Fruit fly (Drosophila melanogaster) whole organism, embryonic: ENCODE data around the gene pigs.

ENCODE experiments used
- B-H1 ChIP-seq: fragments of 200-800 bp; sonication (Bioruptor generic); IDR thresholded peaks from 3 replicates; pipeline ENCODE4 v1.3.6; 2022; ENCODE audit warnings: missing biosample characterization, missing genetic modification characterization
- Blimp-1 ChIP-seq: fragments of 200-800 bp; sonication (Bioruptor generic); optimal IDR thresholded peaks from 3 replicates; lab custom pipeline; 2018; ENCODE audit warnings: missing biosample characterization, missing genetic modification characterization, mild to moderate bottlenecking, moderate library complexity, missing genetic modification reagents
- CG10321 ChIP-seq: fragments of 200-800 bp; sonication (Bioruptor generic); IDR thresholded peaks from 2 replicates; pipeline ENCODE4 v1.3.6; 2022; ENCODE audit warnings: missing biosample characterization, missing genetic modification characterization
- CG10565 ChIP-seq: fragments of 200-800 bp; sonication (Bioruptor generic); optimal IDR thresholded peaks from 3 replicates; lab custom pipeline; 2016; ENCODE audit warnings: missing biosample characterization, mild to moderate bottlenecking, missing genetic modification characterization
- CG10959 ChIP-seq: fragments of 200-800 bp; sonication (Bioruptor generic); IDR thresholded peaks from 2 replicates; pipeline ENCODE4 v1.3.6; 2022; ENCODE audit warnings: missing biosample characterization, missing genetic modification characterization
- CG11560 ChIP-seq: fragments of 200-800 bp; sonication (Bioruptor generic); IDR thresholded peaks from 3 replicates; pipeline ENCODE4 v1.3.6; 2022; ENCODE audit warnings: missing biosample characterization, missing genetic modification characterization
- CG12071 ChIP-seq: fragments of 200-800 bp; sonication (Bioruptor generic); optimal IDR thresholded peaks from 3 replicates; lab custom pipeline; 2018; ENCODE audit warnings: missing biosample characterization, mild to moderate bottlenecking, missing genetic modification characterization
- CG1602 ChIP-seq: fragments of 200-800 bp; sonication (Bioruptor generic); optimal IDR thresholded peaks from 3 replicates; lab custom pipeline; 2016; ENCODE audit warnings: missing biosample characterization, missing genetic modification characterization
- CG18619 ChIP-seq: fragments of 200-800 bp; sonication (Bioruptor generic); optimal IDR thresholded peaks from 3 replicates; lab custom pipeline; 2017; ENCODE audit warnings: missing biosample characterization, mild to moderate bottlenecking, missing genetic modification characterization
- CG34224 ChIP-seq: fragments of 200-800 bp; sonication (Bioruptor generic); IDR thresholded peaks from 3 replicates; pipeline ENCODE4 v1.3.6; 2022; ENCODE audit warnings: missing biosample characterization, missing genetic modification characterization; ENCODE audit not compliant: partially characterized antibody
- CG4404 ChIP-seq: fragments of 200-800 bp; sonication (Bioruptor generic); IDR thresholded peaks from 2 replicates; pipeline ENCODE4 v1.3.6; 2022; ENCODE audit warnings: missing biosample characterization, missing genetic modification characterization
- CG7839 ChIP-seq: fragments of 200-800 bp; sonication (Bioruptor generic); optimal IDR thresholded peaks from 3 replicates; lab custom pipeline; 2018; ENCODE audit warnings: missing biosample characterization, mild to moderate bottlenecking, missing genetic modification characterization, moderate library complexity
- CG8290 ChIP-seq, 3 experiments: fragments of 200-800 bp; sonication (Bioruptor generic); optimal IDR thresholded peaks; 2 replicates each; lab custom pipeline; 2016 to 2019; ENCODE audit warnings: missing biosample characterization in 3 of 3, missing genetic modification characterization in 3 of 3, mild to moderate bottlenecking in 2 of 3, moderate library complexity in 1 of 3
- Lhr ChIP-seq: fragments of 200-800 bp; sonication (Bioruptor generic); optimal IDR thresholded peaks from 3 replicates; lab custom pipeline; 2017; ENCODE audit warnings: mild to moderate bottlenecking, missing biosample characterization, missing genetic modification reagents, missing genetic modification characterization
- MTF-1 ChIP-seq: fragments of 200-800 bp; sonication (Bioruptor generic); optimal IDR thresholded peaks from 2 replicates; lab custom pipeline; 2018; ENCODE audit warnings: missing biosample characterization, mild to moderate bottlenecking, missing genetic modification characterization, borderline replicate concordance
- Meics ChIP-seq: fragments of 200-800 bp; sonication (Bioruptor generic); optimal IDR thresholded peaks from 2 replicates; lab custom pipeline; 2017; ENCODE audit warnings: missing biosample characterization, mild to moderate bottlenecking, missing genetic modification characterization
- Myb ChIP-seq: fragments of 200-800 bp; sonication (Bioruptor generic); optimal IDR thresholded peaks from 2 replicates; lab custom pipeline; 2016; ENCODE audit warnings: missing biosample characterization, missing genetic modification characterization
- Nf-YB ChIP-seq: fragments of 200-800 bp; sonication (Bioruptor generic); optimal IDR thresholded peaks from 3 replicates; lab custom pipeline; 2019; ENCODE audit warnings: missing biosample characterization, mild to moderate bottlenecking, missing genetic modification characterization, moderate library complexity
- Rx ChIP-seq: fragments of 200-800 bp; sonication (Bioruptor generic); IDR thresholded peaks from 2 replicates; pipeline ENCODE4 v1.3.6; 2022; ENCODE audit warnings: missing biosample characterization, missing genetic modification characterization
- Sry-β ChIP-seq: fragments of 200-800 bp; sonication (Bioruptor generic); optimal IDR thresholded peaks from 2 replicates; lab custom pipeline; 2018; ENCODE audit warnings: missing biosample characterization, mild to moderate bottlenecking, missing genetic modification characterization, moderate library complexity
- Sry-δ ChIP-seq: fragments of 200-800 bp; sonication (Bioruptor generic); optimal IDR thresholded peaks from 2 replicates; lab custom pipeline; 2016; ENCODE audit warnings: missing biosample characterization, missing genetic modification characterization
- TFAM ChIP-seq: fragments of 200-800 bp; sonication (Bioruptor generic); optimal IDR thresholded peaks from 2 replicates; lab custom pipeline; 2017; ENCODE audit warnings: missing biosample characterization, missing genetic modification characterization, inconsistent platforms
- Vsx1 ChIP-seq: fragments of 200-800 bp; sonication (Bioruptor generic); optimal IDR thresholded peaks from 2 replicates; lab custom pipeline; 2017; ENCODE audit warnings: missing biosample characterization, mild to moderate bottlenecking, missing genetic modification characterization, missing genetic modification reagents
- al ChIP-seq: fragments of 200-800 bp; sonication (Bioruptor generic); IDR thresholded peaks from 2 replicates; pipeline ENCODE4 v1.3.6; 2022; ENCODE audit warnings: missing biosample characterization, missing genetic modification characterization
- ara ChIP-seq: fragments of 200-800 bp; sonication (Bioruptor generic); IDR thresholded peaks from 2 replicates; pipeline ENCODE4 v1.3.6; 2022; ENCODE audit warnings: missing biosample characterization, missing genetic modification characterization
- ash1 ChIP-seq: fragments of 200-800 bp; sonication (Bioruptor generic); optimal IDR thresholded peaks from 2 replicates; lab custom pipeline; 2018; ENCODE audit warnings: missing biosample characterization, mild to moderate bottlenecking, missing genetic modification characterization
- crc ChIP-seq: fragments of 200-800 bp; sonication (Bioruptor generic); optimal IDR thresholded peaks from 2 replicates; lab custom pipeline; 2016; ENCODE audit warnings: missing biosample characterization, missing genetic modification characterization
- dmrt11E ChIP-seq: fragments of 200-800 bp; sonication (Bioruptor generic); optimal IDR thresholded peaks from 3 replicates; lab custom pipeline; 2018; ENCODE audit warnings: missing biosample characterization, mild to moderate bottlenecking, missing genetic modification characterization, moderate library complexity
- eyg ChIP-seq: fragments of 200-800 bp; sonication (Bioruptor generic); optimal IDR thresholded peaks from 3 replicates; lab custom pipeline; 2016; ENCODE audit warnings: missing biosample characterization, missing genetic modification characterization
- gce ChIP-seq: fragments of 200-800 bp; sonication (Bioruptor generic); IDR thresholded peaks from 3 replicates; pipeline ENCODE4 v1.3.6; 2022; ENCODE audit warnings: missing biosample characterization, missing genetic modification characterization
- gem ChIP-seq: fragments of 200-800 bp; sonication (Bioruptor generic); optimal IDR thresholded peaks from 2 replicates; lab custom pipeline; 2019; ENCODE audit warnings: missing biosample characterization, mild to moderate bottlenecking, missing genetic modification characterization, moderate library complexity
- h ChIP-seq: fragments of >200 bp; optimal IDR thresholded peaks from 2 replicates; lab custom pipeline; 2017
- hbn ChIP-seq: fragments of 200-800 bp; sonication (Bioruptor generic); IDR thresholded peaks from 2 replicates; pipeline ENCODE4 v1.3.6; 2022; ENCODE audit warnings: missing biosample characterization, missing genetic modification characterization; ENCODE audit not compliant: partially characterized antibody
- kah ChIP-seq: fragments of 200-800 bp; sonication (Bioruptor generic); optimal IDR thresholded peaks from 2 replicates; lab custom pipeline; 2018; ENCODE audit warnings: missing biosample characterization, mild to moderate bottlenecking, missing genetic modification characterization
- klu ChIP-seq: fragments of 200-800 bp; sonication (Bioruptor generic); IDR thresholded peaks from 2 replicates; pipeline ENCODE4 v1.3.6; 2022; ENCODE audit warnings: missing biosample characterization, missing genetic modification characterization
- maf-S ChIP-seq: fragments of 200-800 bp; sonication (Bioruptor generic); optimal IDR thresholded peaks from 2 replicates; lab custom pipeline; 2016; ENCODE audit warnings: missing biosample characterization, missing genetic modification characterization
- nmo ChIP-seq: fragments of 200-800 bp; sonication (Bioruptor generic); optimal IDR thresholded peaks from 2 replicates; lab custom pipeline; 2018; ENCODE audit warnings: missing biosample characterization, mild to moderate bottlenecking, missing genetic modification characterization, moderate library complexity
- peb ChIP-seq: fragments of 200-800 bp; sonication (Bioruptor generic); IDR thresholded peaks from 2 replicates; pipeline ENCODE4 v1.3.6; 2022; ENCODE audit warnings: missing biosample characterization, missing genetic modification characterization
- pum ChIP-seq: fragments of 200-800 bp; sonication (Bioruptor generic); optimal IDR thresholded peaks from 2 replicates; lab custom pipeline; 2016; ENCODE audit warnings: missing biosample characterization, missing genetic modification characterization
- seq ChIP-seq: fragments of 200-800 bp; sonication (Bioruptor generic); IDR thresholded peaks from 2 replicates; pipeline ENCODE4 v1.3.6; 2022; ENCODE audit warnings: missing biosample characterization, missing genetic modification characterization
- sim ChIP-seq: fragments of 200-800 bp; sonication (Bioruptor generic); IDR thresholded peaks from 2 replicates; pipeline ENCODE4 v1.3.6; 2022; ENCODE audit warnings: missing biosample characterization, missing genetic modification characterization
- so ChIP-seq: fragments of 200-800 bp; sonication (Bioruptor generic); IDR thresholded peaks from 3 replicates; pipeline ENCODE4 v1.3.6; 2022; ENCODE audit warnings: missing biosample characterization, missing genetic modification characterization
- sob ChIP-seq: fragments of 200-800 bp; sonication (Bioruptor generic); IDR thresholded peaks from 2 replicates; pipeline ENCODE4 v1.3.6; 2022; ENCODE audit warnings: missing biosample characterization, missing genetic modification characterization
- toy ChIP-seq: fragments of 200-800 bp; sonication (Bioruptor generic); IDR thresholded peaks from 2 replicates; pipeline ENCODE4 v1.3.6; 2022; ENCODE audit warnings: missing biosample characterization, missing genetic modification characterization
- twi ChIP-seq: fragments of 200-800 bp; optimal IDR thresholded peaks from 2 replicates; lab custom pipeline; 2019; ENCODE audit warnings: missing biosample characterization, mild to moderate bottlenecking, missing genetic modification characterization, moderate library complexity
- vfl ChIP-seq: fragments of 200-800 bp; sonication (Bioruptor generic); optimal IDR thresholded peaks from 2 replicates; lab custom pipeline; 2016; ENCODE audit warnings: missing biosample characterization, missing genetic modification characterization
- vnd ChIP-seq: fragments of 200-800 bp; sonication (Bioruptor generic); IDR thresholded peaks from 3 replicates; pipeline ENCODE4 v1.3.6; 2022; ENCODE audit warnings: missing biosample characterization, missing genetic modification characterization; ENCODE audit not compliant: partially characterized antibody
- wor ChIP-seq: fragments of 200-800 bp; sonication (Bioruptor generic); IDR thresholded peaks from 2 replicates; pipeline ENCODE4 v1.3.6; 2022; ENCODE audit warnings: missing biosample characterization, missing genetic modification characterization
- yki ChIP-seq: fragments of >200 bp; optimal IDR thresholded peaks from 3 replicates; lab custom pipeline; 2018

The pigs gene

DNA sequence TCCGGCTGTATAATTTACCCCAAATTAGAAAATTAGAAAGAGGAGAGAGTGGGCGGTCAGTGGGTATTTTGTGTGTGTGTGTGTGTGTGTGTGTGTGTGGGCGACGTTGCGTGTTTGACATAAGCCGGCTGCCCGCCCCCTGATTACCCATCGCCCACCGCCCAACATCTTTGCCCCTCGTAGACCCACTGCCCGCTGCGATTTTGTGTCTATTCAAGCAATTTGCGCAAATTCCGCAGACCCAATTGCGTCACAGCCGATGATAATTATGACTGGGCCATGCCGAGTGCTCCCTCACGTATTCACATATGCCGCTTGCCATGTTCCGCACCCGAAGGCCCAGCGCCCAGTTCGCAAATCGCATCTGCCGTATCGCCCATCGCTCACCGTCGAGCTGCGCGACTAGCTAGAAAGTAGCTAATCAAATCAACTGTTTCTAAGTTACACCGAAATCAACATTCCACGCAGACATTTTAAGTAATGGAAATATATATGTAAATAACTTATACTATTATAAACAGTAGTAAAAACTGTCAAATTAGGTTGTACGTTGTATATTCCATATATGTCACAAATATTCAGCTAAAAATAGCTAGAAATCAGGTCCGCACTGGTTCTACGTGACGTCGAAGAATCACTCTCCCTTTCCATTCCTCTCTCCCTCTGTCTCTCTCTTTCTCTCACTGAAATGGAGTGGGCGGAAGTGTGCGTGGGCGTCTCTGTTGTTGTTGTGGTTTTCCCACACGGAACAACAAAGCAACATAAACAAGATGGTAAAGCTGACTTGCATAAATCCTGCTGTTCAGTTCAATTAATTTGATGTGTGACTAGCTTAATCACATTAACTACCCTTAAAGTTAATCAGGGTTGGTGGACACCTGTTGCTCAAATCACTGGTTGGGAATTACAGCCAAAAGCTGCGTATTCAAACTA, 57.0 kb downstream of the pigs start (continued):
- TF ChIP-seq vfl (no peak), sim (no peak), twi (tag; lab: Kevin White, UChicago) (peak; percentile 24), peb (GFP tag; lab: Robert Waterston, UW) (no peak), Myb (no peak), al (GFP tag; lab: Robert Waterston, UW) (0 out of 2 replicates have a peak, but pooled peaks have one; percentile 4), Meics (GFP tag; lab: Kevin White, UChicago) (peak; percentile 57), Blimp-1 (GFP tag; lab: Kevin White, UChicago) (peak; percentile 94), Sry-δ (GFP tag; lab: Kevin White, UChicago) (no peak), CG34224 (no peak), Rx (GFP tag; lab: Robert Waterston, UW) (no peak), Sry-β (GFP tag; lab: Kevin White, UChicago) (peak; percentile 95), yki (lab: Kevin White, UChicago) (no peak), ash1 (GFP tag; lab: Kevin White, UChicago) (no peak), ara (GFP tag; lab: Robert Waterston, UW) (no peak), B-H1 (GFP tag; lab: Robert Waterston, UW) (no peak; the same call in 2 of the 3 replicates), toy (GFP tag; lab: Robert Waterston, UW) (no peak), MTF-1 (GFP tag; lab: Kevin White, UChicago) (no peak), vnd (GFP tag; lab: Robert Waterston, UW) (no peak), Vsx1 (GFP tag; lab: Kevin White, UChicago) (no peak), dmrt11E (tag; lab: Kevin White, UChicago) (no peak), CG18619 (peak; percentile 3), gce (GFP tag; lab: Robert Waterston, UW) (0 out of 3 replicates have a peak, but pooled peaks have one; percentile 13), pum (GFP tag; lab: Kevin White, UChicago) (no peak), seq (GFP tag; lab: Robert Waterston, UW) (no peak), so (GFP tag; lab: Robert Waterston, UW) (no peak), maf-S (GFP tag; lab: Kevin White, UChicago) (no peak), Nf-YB (peak; percentile 33), crc (GFP tag; lab: Kevin White, UChicago) (no peak), CG1602 (GFP tag; lab: Kevin White, UChicago) (no peak), sob (GFP tag; lab: Robert Waterston, UW) (no peak; the same call in 1 of the 2 replicates), wor (no peak), CG12071 (GFP tag; lab: Kevin White, UChicago) (no peak), kah (GFP tag; lab: Kevin White, UChicago) (no peak), CG10959 (GFP tag; lab: Robert Waterston, UW) (no peak), TFAM (GFP tag; lab: Kevin White, UChicago) (no peak), hbn (no peak), CG10321 (GFP tag; lab: Robert Waterston, UW) (no peak), eyg (no peak), gem (peak; percentile 66), CG8290 (GFP tag; optimal IDR thresholded peaks at IDR 0.05; lab: Kevin White, UChicago) (no peak), CG8290 (tag; optimal IDR thresholded peaks at IDR 0.05; lab: Kevin White, UChicago) (peak in 1 of 2 experiments; percentile 1), CG10565 (no peak), CG4404 (0 out of 2 replicates have a peak, but pooled peaks have one; percentile 6), h (no peak), nmo (GFP tag; lab: Kevin White, UChicago) (peak; percentile 52), CG7839 (tag; lab: Kevin White, UChicago) (peak; percentile 61), Lhr (GFP tag; lab: Kevin White, UChicago) (no peak), klu (GFP tag; lab: Robert Waterston, UW) (peak; percentile 45), CG11560 (tag; lab: Robert Waterston, UW) (no peak)
